Worm (Caenorhabditis elegans) whole organism, early embryonic: Measurements from ENCODE around the gene F13H8.3.

Experiments used
- B0310.2 ChIP-seq: sonication (generic microtip); optimal IDR thresholded peaks from 2 replicates; lab custom pipeline; 2016; ENCODE audit warnings: mild to moderate bottlenecking, missing genetic modification characterization, missing compliant biosample characterization
- F13C5.2 ChIP-seq: sonication (generic microtip); optimal IDR thresholded peaks from 2 replicates; lab custom pipeline; 2017; ENCODE audit warnings: mild to moderate bottlenecking, missing genetic modification characterization, inconsistent platforms, missing compliant biosample characterization
- aly-1 ChIP-seq: sonication (generic microtip); optimal IDR thresholded peaks from 2 replicates; lab custom pipeline; 2016; ENCODE audit warnings: missing genetic modification characterization, missing compliant biosample characterization
- ama-1 ChIP-seq: fragments of 150-350 bp; optimal IDR thresholded peaks from 2 replicates; lab custom pipeline; 2014
- ceh-13 ChIP-seq: fragments of 200-800 bp; sonication (Bioruptor generic); optimal IDR thresholded peaks from 2 replicates; lab custom pipeline; 2018; ENCODE audit warnings: mild to moderate bottlenecking, missing genetic modification characterization, missing compliant biosample characterization
- ceh-36 ChIP-seq: sonication (generic microtip); optimal IDR thresholded peaks from 2 replicates; lab custom pipeline; 2016; ENCODE audit warnings: missing genetic modification characterization, inconsistent platforms, missing compliant biosample characterization
- ets-7 ChIP-seq: sonication (generic microtip); optimal IDR thresholded peaks from 2 replicates; lab custom pipeline; 2016; ENCODE audit warnings: missing genotype, missing genetic modification characterization, missing compliant biosample characterization
- flt-1 ChIP-seq: fragments of 200-800 bp; sonication (Bioruptor generic); IDR thresholded peaks from 2 replicates; pipeline ENCODE4 v1.3.6; 2022; ENCODE audit warnings: missing genetic modification characterization, missing compliant biosample characterization
- hmbx-1 ChIP-seq: sonication (generic microtip); optimal IDR thresholded peaks from 2 replicates; lab custom pipeline; 2016; ENCODE audit warnings: mild to moderate bottlenecking, missing genetic modification characterization, missing compliant biosample characterization
- hmg-4 ChIP-seq: fragments of 200-800 bp; sonication (Bioruptor generic); optimal IDR thresholded peaks from 2 replicates; lab custom pipeline; 2018; ENCODE audit warnings: mild to moderate bottlenecking, missing genetic modification characterization, missing compliant biosample characterization
- hnd-1 ChIP-seq: sonication (generic microtip); optimal IDR thresholded peaks from 2 replicates; lab custom pipeline; 2016; ENCODE audit warnings: missing genetic modification characterization, missing compliant biosample characterization
- pes-1 ChIP-seq: fragments of 200-800 bp; sonication (Bioruptor generic); IDR thresholded peaks from 2 replicates; pipeline ENCODE4 v1.3.6; 2022; ENCODE audit warnings: missing genetic modification reagents, missing genetic modification characterization, missing compliant biosample characterization
- scrt-1 ChIP-seq: fragments of 200-800 bp; sonication (Bioruptor generic); IDR thresholded peaks from 2 replicates; pipeline ENCODE4 v1.3.6; 2022; ENCODE audit warnings: missing genetic modification characterization, missing compliant biosample characterization
- sea-1 ChIP-seq: fragments of 200-800 bp; sonication (Bioruptor generic); conservative IDR thresholded peaks from 2 replicates; pipeline ENCODE4 v1.3.6; 2022; ENCODE audit warnings: missing genetic modification characterization, missing compliant biosample characterization
- tbx-11 ChIP-seq: fragments of 200-800 bp; sonication (Bioruptor generic); IDR thresholded peaks from 2 replicates; pipeline ENCODE4 v1.3.6; 2022; ENCODE audit warnings: missing genetic modification characterization, missing compliant biosample characterization
- tbx-37 ChIP-seq: fragments of 200-800 bp; sonication (Bioruptor generic); conservative IDR thresholded peaks from 2 replicates; pipeline ENCODE4 v1.3.6; 2022; ENCODE audit warnings: missing genetic modification reagents, missing genetic modification characterization, missing compliant biosample characterization
- tra-4 ChIP-seq: sonication (generic microtip); optimal IDR thresholded peaks from 2 replicates; lab custom pipeline; 2017; ENCODE audit warnings: missing genetic modification characterization, missing compliant biosample characterization

F13H8.3 gene

ce11 chrII:6303209-6303740 lies 39.5 kb downstream of the F13H8.3 start, which contains the start of gene C29F5.1:
TSS of gene C29F5.1 (plus strand) at chrII:6303525.
- TF ChIP-seq tbx-11 (GFP tag; lab: Robert Waterston, UW), result no peak

ce11 chrII:6306125-6306524 lies 42.3 kb downstream of the F13H8.3 start, which contains the start of gene C29F5.8:
TSS of gene C29F5.8 (plus strand) at chrII:6306425.
- no peak for TF ChIP-seq flt-1 (GFP tag; lab: Robert Waterston, UW)
- no peak for TF ChIP-seq tbx-37
- TF ChIP-seq aly-1, result no peak
- no peak for TF ChIP-seq pes-1 (GFP tag; lab: Robert Waterston, UW)
- TF ChIP-seq ama-1, result no peak
- no peak for TF ChIP-seq ceh-36 (tag; lab: Kevin White, UChicago)
- no peak for TF ChIP-seq B0310.2
- TF ChIP-seq sea-1, result no peak

- TF ChIP-seq aly-1 (no peak), ceh-36 (tag; lab: Kevin White, UChicago) (no peak), flt-1 (GFP tag; lab: Robert Waterston, UW) (no peak), tra-4 (tag; lab: Kevin White, UChicago) (no peak), tbx-37 (no peak), hmbx-1 (tag; lab: Kevin White, UChicago) (no peak), tbx-11 (GFP tag; lab: Robert Waterston, UW) (no peak), ceh-13 (no peak), B0310.2 (no peak), hnd-1 (tag; lab: Kevin White, UChicago) (no peak), scrt-1 (GFP tag; lab: Robert Waterston, UW) (no peak), hmg-4 (no peak), ama-1 (no peak)
Observed at ce11 chrII:6309198-6309597, 45.4 kb downstream of the F13H8.3 start, which contains the start of gene glb-10. TSS of gene glb-10 (minus strand) at chrII:6309298.

ce11 chrII:6311459-6311858 lies 47.7 kb downstream of the F13H8.3 start:
- TF ChIP-seq ets-7 (tag; lab: Kevin White, UChicago) (no peak), pes-1 (GFP tag; lab: Robert Waterston, UW) (no peak), ama-1 (no peak)

ce11 chrII:6311888-6312287 lies 48.1 kb downstream of the F13H8.3 start:
- TF ChIP-seq B0310.2, result no peak
- no peak for TF ChIP-seq hmg-4
- TF ChIP-seq pes-1 (GFP tag; lab: Robert Waterston, UW), result no peak
- no peak for TF ChIP-seq ceh-36 (tag; lab: Kevin White, UChicago)
- TF ChIP-seq ama-1, result no peak
- TF ChIP-seq tbx-37, result no peak
- TF ChIP-seq scrt-1 (GFP tag; lab: Robert Waterston, UW), result no peak
- TF ChIP-seq F13C5.2 (tag; lab: Kevin White, UChicago), result no peak
- no peak for TF ChIP-seq flt-1 (GFP tag; lab: Robert Waterston, UW)
- no peak for TF ChIP-seq tbx-11 (GFP tag; lab: Robert Waterston, UW)
